Fruit fly (Drosophila melanogaster) whole organism, embryonic: ENCODE measurements around the gene CG13024.

Experiments used
- Adf1 ChIP-seq: fragments of 200-800 bp; sonication (Bioruptor generic); IDR thresholded peaks from 2 replicates; pipeline ENCODE4 v1.3.6; 2022; ENCODE audit warnings: missing biosample characterization, missing genetic modification characterization
- Asciz ChIP-seq: fragments of 200-800 bp; sonication (Bioruptor generic); optimal IDR thresholded peaks from 2 replicates; lab custom pipeline; 2017; ENCODE audit warnings: missing biosample characterization, mild to moderate bottlenecking, missing genetic modification characterization, missing genetic modification reagents
- CG11085 ChIP-seq: fragments of 200-800 bp; sonication (Bioruptor generic); IDR thresholded peaks from 2 replicates; pipeline ENCODE4 v1.3.6; 2022; ENCODE audit warnings: missing biosample characterization, missing genetic modification characterization
- CG11723 ChIP-seq: fragments of 200-800 bp; sonication (Bioruptor generic); optimal IDR thresholded peaks from 2 replicates; lab custom pipeline; 2017; ENCODE audit warnings: missing biosample characterization, mild to moderate bottlenecking, missing genetic modification characterization
- CG12659 ChIP-seq: fragments of 200-800 bp; sonication (Bioruptor generic); optimal IDR thresholded peaks from 3 replicates; lab custom pipeline; 2017; ENCODE audit warnings: mild to moderate bottlenecking, missing biosample characterization, missing genetic modification reagents, missing genetic modification characterization
- CG14014 ChIP-seq: fragments of 200-800 bp; sonication (Bioruptor generic); IDR thresholded peaks from 2 replicates; pipeline ENCODE4 v1.3.6; 2022; ENCODE audit warnings: missing biosample characterization, missing genetic modification characterization
- CG1647 ChIP-seq: fragments of 200-800 bp; sonication (Bioruptor generic); optimal IDR thresholded peaks from 3 replicates; lab custom pipeline; 2016; ENCODE audit warnings: missing biosample characterization, missing genetic modification characterization
- CG17361 ChIP-seq: fragments of 200-800 bp; sonication (Bioruptor generic); IDR thresholded peaks from 3 replicates; pipeline ENCODE4 v1.3.6; 2022; ENCODE audit warnings: missing biosample characterization, missing genetic modification characterization
- CG17829 ChIP-seq: fragments of 200-800 bp; optimal IDR thresholded peaks from 2 replicates; lab custom pipeline; 2019; ENCODE audit warnings: missing biosample characterization, mild to moderate bottlenecking, missing genetic modification characterization, moderate library complexity
- CG2199 ChIP-seq: fragments of 200-800 bp; sonication (Bioruptor generic); IDR thresholded peaks from 3 replicates; pipeline ENCODE4 v1.3.6; 2022; ENCODE audit warnings: missing biosample characterization, missing genetic modification characterization
- CG30403 ChIP-seq: fragments of 200-800 bp; sonication (Bioruptor generic); optimal IDR thresholded peaks from 3 replicates; lab custom pipeline; 2016; ENCODE audit warnings: missing biosample characterization, missing genetic modification characterization
- CG3065 ChIP-seq: fragments of 200-800 bp; sonication (Bioruptor generic); optimal IDR thresholded peaks from 2 replicates; lab custom pipeline; 2016; ENCODE audit warnings: missing biosample characterization, missing genetic modification characterization
- CG3281 ChIP-seq: fragments of 200-800 bp; sonication (Bioruptor generic); optimal IDR thresholded peaks from 3 replicates; lab custom pipeline; 2017; ENCODE audit warnings: missing biosample characterization, mild to moderate bottlenecking, missing genetic modification characterization
- CG33557 ChIP-seq: fragments of 200-800 bp; sonication (Bioruptor generic); optimal IDR thresholded peaks from 2 replicates; lab custom pipeline; 2019; ENCODE audit warnings: missing biosample characterization, mild to moderate bottlenecking, missing genetic modification characterization, moderate library complexity
- CG7839 ChIP-seq: fragments of 200-800 bp; sonication (Bioruptor generic); optimal IDR thresholded peaks from 3 replicates; lab custom pipeline; 2018; ENCODE audit warnings: missing biosample characterization, mild to moderate bottlenecking, missing genetic modification characterization, moderate library complexity
- CG7987 ChIP-seq: fragments of 200-800 bp; sonication (Bioruptor generic); optimal IDR thresholded peaks from 2 replicates; lab custom pipeline; 2018; ENCODE audit warnings: missing biosample characterization, mild to moderate bottlenecking, missing genetic modification characterization, moderate library complexity
- CG9876 ChIP-seq: fragments of 200-800 bp; sonication (Bioruptor generic); optimal IDR thresholded peaks from 2 replicates; lab custom pipeline; 2016; ENCODE audit warnings: missing biosample characterization, missing genetic modification characterization
- CHES-1-like ChIP-seq: fragments of 200-800 bp; sonication (Bioruptor generic); optimal IDR thresholded peaks from 2 replicates; lab custom pipeline; 2016; ENCODE audit warnings: missing biosample characterization, missing genetic modification characterization
- CkIIα-i1 ChIP-seq: fragments of 200-800 bp; sonication (Bioruptor generic); IDR thresholded peaks from 2 replicates; pipeline ENCODE4 v1.3.6; 2022; ENCODE audit warnings: missing biosample characterization, missing genetic modification characterization
- Doc2 ChIP-seq: fragments of 200-800 bp; sonication (Bioruptor generic); IDR thresholded peaks from 2 replicates; pipeline ENCODE4 v1.3.6; 2022; ENCODE audit warnings: missing biosample characterization, missing genetic modification characterization
- Dref ChIP-seq: fragments of 200-800 bp; sonication (Bioruptor generic); IDR thresholded peaks from 2 replicates; pipeline ENCODE4 v1.3.6; 2022; ENCODE audit warnings: missing biosample characterization, missing genetic modification characterization
- Ets65A ChIP-seq: fragments of 200-800 bp; sonication (Bioruptor generic); peaks from one replicate; lab custom pipeline; 2016; ENCODE audit warnings: missing biosample characterization, missing genetic modification characterization
- Fer3 ChIP-seq: fragments of 200-800 bp; sonication (Bioruptor generic); optimal IDR thresholded peaks from 2 replicates; lab custom pipeline; 2018; ENCODE audit warnings: missing biosample characterization, mild to moderate bottlenecking, missing genetic modification characterization, moderate library complexity
- HLHmδ ChIP-seq: fragments of 200-800 bp; sonication (Bioruptor generic); optimal IDR thresholded peaks from 2 replicates; lab custom pipeline; 2018; ENCODE audit warnings: missing biosample characterization, mild to moderate bottlenecking, missing genetic modification characterization, moderate library complexity
- Poxn ChIP-seq: fragments of 200-800 bp; sonication (Bioruptor generic); IDR thresholded peaks from 2 replicates; pipeline ENCODE4 v1.3.6; 2022; ENCODE audit warnings: missing biosample characterization, missing genetic modification characterization
- Six4 ChIP-seq: fragments of 200-800 bp; sonication (Bioruptor generic); optimal IDR thresholded peaks from 2 replicates; lab custom pipeline; 2016; ENCODE audit warnings: missing biosample characterization, missing genetic modification characterization
- Stat92E ChIP-seq, 3 experiments: fragments of >200 bp in 2 of 3; fragments of 200-800 bp in 1 of 3; sonication (Bioruptor generic) in 1 of 3; optimal IDR thresholded peaks; 2 replicates each; lab custom pipeline; 2017 to 2019; ENCODE audit warnings: missing biosample characterization in 3 of 3, missing genetic modification characterization in 3 of 3, mild to moderate bottlenecking in 1 of 3, moderate library complexity in 1 of 3
- YL-1 ChIP-seq: fragments of 200-800 bp; sonication (Bioruptor generic); optimal IDR thresholded peaks from 3 replicates; lab custom pipeline; 2017; ENCODE audit warnings: missing biosample characterization, mild to moderate bottlenecking, missing genetic modification characterization
- caup ChIP-seq: fragments of 200-800 bp; sonication (Bioruptor generic); optimal IDR thresholded peaks from 3 replicates; lab custom pipeline; 2017; ENCODE audit warnings: missing biosample characterization, mild to moderate bottlenecking, missing genetic modification characterization, moderate library complexity; ENCODE audit not compliant: severe bottlenecking
- chif ChIP-seq, 2 experiments: fragments of 200-800 bp; sonication (Bioruptor generic); optimal IDR thresholded peaks; 3 replicates each; lab custom pipeline; 2016; ENCODE audit warnings: missing biosample characterization in 2 of 2, missing genetic modification characterization in 2 of 2
- chn ChIP-seq: fragments of 200-800 bp; sonication (Bioruptor generic); optimal IDR thresholded peaks from 2 replicates; lab custom pipeline; 2016; ENCODE audit warnings: missing biosample characterization, missing genetic modification characterization
- ci ChIP-seq: fragments of 200-800 bp; sonication (Bioruptor generic); IDR thresholded peaks from 3 replicates; pipeline ENCODE4 v1.3.6; 2022; ENCODE audit warnings: missing biosample characterization, missing genetic modification characterization
- corto ChIP-seq: fragments of 200-800 bp; sonication (Bioruptor generic); optimal IDR thresholded peaks from 2 replicates; lab custom pipeline; 2016; ENCODE audit warnings: missing biosample characterization, mild to moderate bottlenecking, missing genetic modification characterization, moderate library complexity
- fd102C ChIP-seq: fragments of 200-800 bp; sonication (Bioruptor generic); optimal IDR thresholded peaks from 2 replicates; lab custom pipeline; 2018; ENCODE audit warnings: missing biosample characterization, mild to moderate bottlenecking, missing genetic modification characterization, moderate library complexity
- grn ChIP-seq: fragments of 200-800 bp; sonication (Bioruptor generic); optimal IDR thresholded peaks from 3 replicates; lab custom pipeline; 2017; ENCODE audit warnings: missing biosample characterization, missing genetic modification characterization
- h ChIP-seq: fragments of >200 bp; optimal IDR thresholded peaks from 2 replicates; lab custom pipeline; 2017
- ham ChIP-seq: fragments of 200-800 bp; sonication (Bioruptor generic); IDR thresholded peaks from 2 replicates; pipeline ENCODE4 v1.3.6; 2022; ENCODE audit warnings: missing biosample characterization, missing genetic modification characterization
- insv ChIP-seq, 2 experiments: fragments of 200-800 bp; sonication (Bioruptor generic); optimal IDR thresholded peaks; 3 replicates each; lab custom pipeline; 2016 to 2018; ENCODE audit warnings: missing biosample characterization in 2 of 2, missing genetic modification characterization in 2 of 2
- jing ChIP-seq: fragments of 200-800 bp; sonication (Bioruptor generic); optimal IDR thresholded peaks from 2 replicates; lab custom pipeline; 2018; ENCODE audit warnings: missing biosample characterization, mild to moderate bottlenecking, missing genetic modification characterization
- mam ChIP-seq: fragments of 200-800 bp; sonication (Bioruptor generic); optimal IDR thresholded peaks from 3 replicates; lab custom pipeline; 2016; ENCODE audit warnings: missing biosample characterization, missing genetic modification characterization
- mirr ChIP-seq: fragments of 200-800 bp; sonication (Bioruptor generic); optimal IDR thresholded peaks from 3 replicates; lab custom pipeline; 2018; ENCODE audit warnings: missing biosample characterization, mild to moderate bottlenecking, missing genetic modification characterization
- repo ChIP-seq: fragments of 200-800 bp; sonication (Bioruptor generic); optimal IDR thresholded peaks from 2 replicates; lab custom pipeline; 2016; ENCODE audit warnings: missing biosample characterization, missing genetic modification characterization
- sens ChIP-seq: fragments of 200-800 bp; sonication (Bioruptor generic); peaks from one replicate; lab custom pipeline; 2016; ENCODE audit warnings: missing biosample characterization, missing genetic modification characterization
- seq ChIP-seq: fragments of 200-800 bp; sonication (Bioruptor generic); IDR thresholded peaks from 2 replicates; pipeline ENCODE4 v1.3.6; 2022; ENCODE audit warnings: missing biosample characterization, missing genetic modification characterization
- sr ChIP-seq: fragments of 200-800 bp; sonication (Bioruptor generic); IDR thresholded peaks from 3 replicates; pipeline ENCODE4 v1.3.6; 2022; ENCODE audit warnings: missing biosample characterization, missing genetic modification characterization
- tll ChIP-seq, 2 experiments: fragments of 200-800 bp in 1 of 2; fragments of >200 bp in 1 of 2; sonication (Bioruptor generic) in 1 of 2; optimal IDR thresholded peaks; 2 replicates each; lab custom pipeline; 2017 to 2019; ENCODE audit warnings: missing biosample characterization in 2 of 2, missing genetic modification characterization in 2 of 2, mild to moderate bottlenecking in 1 of 2, moderate library complexity in 1 of 2
- wor ChIP-seq: fragments of 200-800 bp; sonication (Bioruptor generic); IDR thresholded peaks from 2 replicates; pipeline ENCODE4 v1.3.6; 2022; ENCODE audit warnings: missing biosample characterization, missing genetic modification characterization
- zfh2 ChIP-seq: fragments of 200-800 bp; sonication (Bioruptor generic); optimal IDR thresholded peaks from 2 replicates; lab custom pipeline; 2016; ENCODE audit warnings: missing biosample characterization, missing genetic modification characterization

Gene CG13024

dm6 chr3L:16765647-16766628 lies 62.9 kb downstream of the CG13024 start, which contains the start of gene Nrt (continued):
- TF ChIP-seq CG7839 (tag; lab: Kevin White, UChicago), result peak; percentile 63
- TF ChIP-seq CG33557 (GFP tag; lab: Kevin White, UChicago), result peak; percentile 66
- TF ChIP-seq CG2199 (GFP tag; lab: Robert Waterston, UW), result peak; percentile 57; the same call in 1 of the 3 replicates
- TF ChIP-seq CG3065 (GFP tag; lab: Kevin White, UChicago), result no peak
- no peak for TF ChIP-seq CG11085 (GFP tag; lab: Robert Waterston, UW)
- peak; percentile 31 for TF ChIP-seq caup
- no peak for TF ChIP-seq ham (GFP tag; lab: Robert Waterston, UW)
- peak; percentile 7 for TF ChIP-seq chn (GFP tag; lab: Kevin White, UChicago)
- no peak for TF ChIP-seq h (lab: Kevin White, UChicago)
- TF ChIP-seq CkIIα-i1 (GFP tag; lab: Robert Waterston, UW), result no peak
- TF ChIP-seq sr, result no peak
- TF ChIP-seq Fer3 (tag; lab: Kevin White, UChicago), result peak; percentile 19
- no peak for TF ChIP-seq zfh2 (GFP tag; lab: Kevin White, UChicago)
- TF ChIP-seq Dref (GFP tag; lab: Robert Waterston, UW), result no peak
- TF ChIP-seq Ets65A (GFP tag; lab: Kevin White, UChicago), result peak; percentile 39
- TF ChIP-seq Adf1, result no peak
- TF ChIP-seq YL-1 (GFP tag; lab: Kevin White, UChicago), result peak; percentile 42
- TF ChIP-seq Six4, result peak; percentile 21
- TF ChIP-seq ci, result peak; percentile 57; the same call in 2 of the 3 replicates
- peak; percentile 75 for TF ChIP-seq sens (GFP tag; lab: Kevin White, UChicago)
- TF ChIP-seq CHES-1-like (GFP tag; lab: Kevin White, UChicago), result peak; percentile 7
- peak in 1 of 2 experiments; percentile 61 for TF ChIP-seq insv (GFP tag; optimal IDR thresholded peaks at IDR 0.05; lab: Kevin White, UChicago)
- TF ChIP-seq seq (GFP tag; lab: Robert Waterston, UW), result peak; percentile 77
- TF ChIP-seq CG17361 (GFP tag; lab: Robert Waterston, UW), result peak; percentile 67; the same call in 2 of the 3 replicates
- no peak for TF ChIP-seq chif (GFP tag; optimal IDR thresholded peaks at IDR 0.05; lab: Kevin White, UChicago)
- no peak for TF ChIP-seq mam
- peak; percentile 0 for TF ChIP-seq CG11723 (GFP tag; lab: Kevin White, UChicago)
- TF ChIP-seq CG9876, result no peak
- peak; percentile 4 for TF ChIP-seq corto (GFP tag; lab: Kevin White, UChicago)
- TF ChIP-seq Stat92E (GFP tag; optimal IDR thresholded peaks at IDR 0.05; lab: Kevin White, UChicago), result peak in 1 of 3 experiments; percentile 84
- peak; percentile 58 for TF ChIP-seq CG12659 (GFP tag; lab: Kevin White, UChicago)
- peak; percentile 55 for TF ChIP-seq HLHmδ (GFP tag; lab: Kevin White, UChicago)
- TF ChIP-seq Poxn (GFP tag; lab: Robert Waterston, UW), result no peak
- TF ChIP-seq grn (GFP tag; lab: Kevin White, UChicago), result no peak
- no peak for TF ChIP-seq repo (GFP tag; lab: Kevin White, UChicago)
- TF ChIP-seq CG30403, result peak; percentile 63
- peak; percentile 70 for TF ChIP-seq CG3281
- peak; percentile 67 for TF ChIP-seq CG17829 (tag; lab: Kevin White, UChicago)
- peak; percentile 70 for TF ChIP-seq Asciz
- TF ChIP-seq CG1647 (GFP tag; lab: Kevin White, UChicago), result no peak
- TF ChIP-seq tll (GFP tag; optimal IDR thresholded peaks at IDR 0.05; lab: Kevin White, UChicago), result peak in 1 of 2 experiments; percentile 72
- no peak for TF ChIP-seq wor
- TF ChIP-seq mirr (GFP tag; lab: Kevin White, UChicago), result no peak
- no peak for TF ChIP-seq fd102C (GFP tag; lab: Kevin White, UChicago)
- TF ChIP-seq CG14014 (GFP tag; lab: Robert Waterston, UW), result peak; percentile 53; the same call in 1 of the 2 replicates
- TF ChIP-seq CG7987 (GFP tag; lab: Kevin White, UChicago), result peak; percentile 25
- TF ChIP-seq jing (GFP tag; lab: Kevin White, UChicago), result no peak
- no peak for TF ChIP-seq Doc2 (GFP tag; lab: Robert Waterston, UW)
